Worm (Caenorhabditis elegans): ENCODE results near the gene fbxa-131.

The fbxa-131 gene

DNA sequence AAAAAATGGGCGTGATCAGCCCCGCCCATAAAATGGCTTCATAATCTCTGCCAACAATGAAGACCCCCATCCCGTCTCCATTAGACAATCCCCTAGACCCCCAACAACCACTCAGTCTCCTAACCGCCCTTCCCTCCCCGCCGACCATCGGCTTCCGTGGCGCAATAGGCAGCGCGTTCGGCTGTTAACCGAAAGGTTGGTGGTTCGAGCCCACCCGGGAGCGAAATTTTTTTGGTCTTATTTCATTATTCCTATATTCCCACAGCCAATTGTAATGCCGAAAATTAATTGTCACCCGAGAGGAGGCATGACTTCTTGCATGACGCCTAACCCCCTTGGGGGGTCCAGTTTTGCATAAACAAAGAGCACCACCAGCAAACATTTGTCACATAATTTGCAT, 15.3 kb upstream of the fbxa-131 start (continued):
- TF ChIP-seq lin-35 (GFP tag; optimal IDR thresholded peaks at IDR 0.05) (peak in 1 of 2 experiments; percentile 10), zip-4 (GFP tag; optimal IDR thresholded peaks at IDR 0.05) (no peak), dpl-1 (GFP tag; optimal IDR thresholded peaks at IDR 0.05) (no peak), tlp-1 (tag; optimal IDR thresholded peaks at IDR 0.05) (no peak), swsn-7 (tag; optimal IDR thresholded peaks at IDR 0.05) (peak; percentile 4), F16B12.6 (tag; optimal IDR thresholded peaks at IDR 0.05) (no peak), egl-13 (tag; optimal IDR thresholded peaks at IDR 0.05) (no peak), irx-1 (tag; optimal IDR thresholded peaks at IDR 0.05) (no peak), nhr-19 (GFP tag; conservative IDR thresholded peaks at IDR 0.05) (peak; percentile 43), ceh-63 (GFP tag; optimal IDR thresholded peaks at IDR 0.05) (no peak), lsy-2 (tag; optimal IDR thresholded peaks at IDR 0.05) (peak in 1 of 2 experiments; percentile 36), ces-1 (GFP tag; optimal IDR thresholded peaks at IDR 0.05) (no peak), lin-15B (tag; optimal IDR thresholded peaks at IDR 0.05) (no peak), aly-2 (tag; optimal IDR thresholded peaks at IDR 0.05) (no peak), pag-3 (tag; optimal IDR thresholded peaks at IDR 0.05; ENCODE audit: borderline replicate concordance, insufficient read depth) (no peak), mef-2 (tag; optimal IDR thresholded peaks at IDR 0.05) (no peak), nhr-12 (tag; optimal IDR thresholded peaks at IDR 0.05) (no peak), rnt-1 (tag; optimal IDR thresholded peaks at IDR 0.05) (peak; percentile 49), unc-130 (tag; optimal IDR thresholded peaks at IDR 0.05) (peak; percentile 5), ceh-8 (GFP tag; optimal IDR thresholded peaks at IDR 0.05) (no peak), unc-62 (GFP tag; optimal IDR thresholded peaks at IDR 0.05) (no peak), grh-1 (GFP tag; IDR thresholded peaks at IDR 0.05) (no peak), snpc-4 (tag; optimal IDR thresholded peaks at IDR 0.05) (no peak), efl-1 (optimal IDR thresholded peaks at IDR 0.05) (no peak), efl-1 (GFP tag; optimal IDR thresholded peaks at IDR 0.05 in 1 of 2) (peak in 1 of 2 experiments; percentile 92), hlh-17 (GFP tag; optimal IDR thresholded peaks at IDR 0.05; ENCODE audit: borderline replicate concordance) (no peak), nhr-11 (tag; optimal IDR thresholded peaks at IDR 0.05) (no peak), pax-3 (tag; optimal IDR thresholded peaks at IDR 0.05) (no peak)

DNA sequence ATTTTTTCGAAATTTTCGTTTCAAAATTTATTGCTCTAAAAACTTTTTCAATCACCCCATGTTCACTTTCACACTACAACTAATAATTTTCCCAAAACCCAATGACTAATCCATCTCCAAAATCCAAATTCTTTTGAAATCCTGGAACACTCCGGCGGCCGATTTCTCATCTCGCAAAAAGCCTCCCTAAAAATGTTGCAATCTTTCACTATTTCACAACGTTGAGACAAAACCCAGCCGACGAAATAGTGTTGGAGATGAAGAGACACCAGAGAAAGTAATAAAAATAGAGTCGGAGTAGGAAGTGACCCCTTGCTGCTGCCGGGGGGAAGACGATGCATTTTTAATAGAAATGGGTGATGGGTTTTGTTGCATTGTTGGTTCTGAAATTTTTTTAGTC, 13.6 kb upstream of the fbxa-131 start:
- peak; percentile 40 for TF ChIP-seq rnt-1 (tag; optimal IDR thresholded peaks at IDR 0.05)
- TF ChIP-seq lsy-2 (tag; optimal IDR thresholded peaks at IDR 0.05) = no peak
- TF ChIP-seq elt-3 (tag; optimal IDR thresholded peaks at IDR 0.05) = no peak
- no peak for TF ChIP-seq aly-2 (tag; optimal IDR thresholded peaks at IDR 0.05)
- TF ChIP-seq nhr-84 (tag; optimal IDR thresholded peaks at IDR 0.05) = no peak
- peak; percentile 19 for TF ChIP-seq unc-86 (tag; optimal IDR thresholded peaks at IDR 0.05)
- no peak for TF ChIP-seq unc-130 (tag; optimal IDR thresholded peaks at IDR 0.05)
- TF ChIP-seq nhr-90 (tag; optimal IDR thresholded peaks at IDR 0.05; ENCODE audit: poor library complexity) = no peak
- no peak for TF ChIP-seq fkh-8 (tag; optimal IDR thresholded peaks at IDR 0.05)
- TF ChIP-seq tbx-2 (tag; optimal IDR thresholded peaks at IDR 0.05) = no peak
- TF ChIP-seq ceh-63 (GFP tag; optimal IDR thresholded peaks at IDR 0.05) = no peak
- TF ChIP-seq blmp-1 (tag; optimal IDR thresholded peaks at IDR 0.05) = no peak
- no peak for TF ChIP-seq nhr-77 (tag; optimal IDR thresholded peaks at IDR 0.05)
- no peak for TF ChIP-seq pax-3 (tag; optimal IDR thresholded peaks at IDR 0.05)
- TF ChIP-seq skn-1 (tag; optimal IDR thresholded peaks at IDR 0.05) = no peak
- TF ChIP-seq nhr-47 (tag; optimal IDR thresholded peaks at IDR 0.05) = no peak
- no peak for TF ChIP-seq ceh-90 (tag; optimal IDR thresholded peaks at IDR 0.05)
- peak; percentile 31 for TF ChIP-seq nhr-85 (tag)
- no peak for TF ChIP-seq nhr-76 (tag; optimal IDR thresholded peaks at IDR 0.05)
- TF ChIP-seq ceh-82 (tag; optimal IDR thresholded peaks at IDR 0.05) = peak in 2 of 3 experiments; percentile 3 to 4
- TF ChIP-seq nhr-71 (tag; optimal IDR thresholded peaks at IDR 0.05) = no peak
- no peak for TF ChIP-seq lin-14 (GFP tag; optimal IDR thresholded peaks at IDR 0.05)

Data from whole organism, L1 larva.